Fruit fly (Drosophila melanogaster): ENCODE results near the gene CG14441.

The CG14441 gene

dm6 chrX:6741184-6741586 is 41.9 kb downstream of the CG14441 start (continued):
- TF ChIP-seq CG10321 (GFP tag; IDR thresholded peaks at IDR 0.05) (no peak), stc (GFP tag; IDR thresholded peaks at IDR 0.05) (peak; percentile 50; the same call in 1 of the 2 replicates), sd (tag; optimal IDR thresholded peaks at IDR 0.05) (peak; percentile 57), CG6765 (GFP tag; optimal IDR thresholded peaks at IDR 0.05) (no peak), unc-4 (GFP tag; IDR thresholded peaks at IDR 0.05; ENCODE audit: partially characterized antibody) (peak; percentile 72), HmgD (GFP tag; optimal IDR thresholded peaks at IDR 0.05) (peak; percentile 66), insv (GFP tag; optimal IDR thresholded peaks at IDR 0.05) (peak in 1 of 2 experiments; percentile 27), emc (GFP tag; optimal IDR thresholded peaks at IDR 0.05) (peak; percentile 21), BEAF-32 (GFP tag; optimal IDR thresholded peaks at IDR 0.05) (peak; percentile 78), caup (GFP tag; optimal IDR thresholded peaks at IDR 0.05; ENCODE audit: severe bottlenecking) (peak; percentile 18), ATbp (GFP tag; optimal IDR thresholded peaks at IDR 0.05) (no peak), CG4282 (GFP tag; optimal IDR thresholded peaks at IDR 0.05) (peak; percentile 39), danr (GFP tag; IDR thresholded peaks at IDR 0.05) (0 out of 2 replicates have a peak, but pooled peaks have one; percentile 26), MTF-1 (GFP tag; optimal IDR thresholded peaks at IDR 0.05; ENCODE audit: borderline replicate concordance) (no peak), pb (GFP tag; optimal IDR thresholded peaks at IDR 0.05) (no peak), Rx (GFP tag; IDR thresholded peaks at IDR 0.05) (0 out of 2 replicates have a peak, but pooled peaks have one; percentile 13), hbn (GFP tag; IDR thresholded peaks at IDR 0.05; ENCODE audit: partially characterized antibody) (peak; percentile 63), gfzf (GFP tag; optimal IDR thresholded peaks at IDR 0.05) (peak; percentile 62), CG9932 (GFP tag; IDR thresholded peaks at IDR 0.05) (peak; percentile 81), bab2 (GFP tag; optimal IDR thresholded peaks at IDR 0.05) (no peak), zen (tag; optimal IDR thresholded peaks at IDR 0.05) (peak; percentile 29), gcm2 (GFP tag; optimal IDR thresholded peaks at IDR 0.05) (peak; percentile 23), CG7372 (GFP tag; IDR thresholded peaks at IDR 0.05) (peak; percentile 32; the same call in 1 of the 2 replicates), CG12219 (GFP tag; optimal IDR thresholded peaks at IDR 0.05) (no peak), BtbVII (GFP tag; optimal IDR thresholded peaks at IDR 0.05) (peak; percentile 7), Hmr (GFP tag; optimal IDR thresholded peaks at IDR 0.05) (peak; percentile 77), CG4360 (GFP tag; IDR thresholded peaks at IDR 0.05) (no peak), pzg (GFP tag; optimal IDR thresholded peaks at IDR 0.05) (peak; percentile 95), CG31441 (GFP tag; IDR thresholded peaks at IDR 0.05) (no peak), odd (GFP tag; optimal IDR thresholded peaks at IDR 0.05) (no peak), gt (GFP tag; IDR thresholded peaks at IDR 0.05) (no peak), ara (GFP tag; IDR thresholded peaks at IDR 0.05) (no peak), CG14860 (GFP tag; IDR thresholded peaks at IDR 0.05; ENCODE audit: partially characterized antibody) (peak; percentile 62; the same call in 1 of the 3 replicates), salm (tag; optimal IDR thresholded peaks at IDR 0.05) (no peak), CG9876 (GFP tag; optimal IDR thresholded peaks at IDR 0.05) (no peak), sens (GFP tag) (peak; percentile 92), crp (GFP tag; optimal IDR thresholded peaks at IDR 0.05) (no peak), CG30020 (tag; optimal IDR thresholded peaks at IDR 0.05) (peak; percentile 0), CG14014 (GFP tag; IDR thresholded peaks at IDR 0.05) (peak; percentile 52; the same call in 1 of the 2 replicates), Dbx (GFP tag; IDR thresholded peaks at IDR 0.05) (peak; percentile 65; the same call in 2 of the 3 replicates), CG10565 (GFP tag; optimal IDR thresholded peaks at IDR 0.05) (no peak), lola (GFP tag; optimal IDR thresholded peaks at IDR 0.05) (peak in 1 of 3 experiments; percentile 7), CG18476 (GFP tag; optimal IDR thresholded peaks at IDR 0.05) (peak; percentile 6), dati (GFP tag; IDR thresholded peaks at IDR 0.05) (no peak), CG6689 (GFP tag; IDR thresholded peaks at IDR 0.05) (peak; percentile 41), D19A (tag; optimal IDR thresholded peaks at IDR 0.05) (no peak), Drgx (GFP tag; IDR thresholded peaks at IDR 0.05) (no peak), Dref (GFP tag; IDR thresholded peaks at IDR 0.05) (peak; percentile 99), sr (GFP tag; IDR thresholded peaks at IDR 0.05) (no peak), CG10654 (GFP tag; optimal IDR thresholded peaks at IDR 0.05) (peak; percentile 27)

Data from whole organism, embryonic.